Worm (Caenorhabditis elegans) whole organism, L1 larva: ENCODE measurements around the gene F37H8.5.

Experiments used
- Y116A8C.19 ChIP-seq: sonication (generic microtip); optimal IDR thresholded peaks from 2 replicates; lab custom pipeline; 2016; ENCODE audit warnings: missing compliant biosample characterization, missing genetic modification characterization, borderline replicate concordance
- aha-1 ChIP-seq: fragments of 150-350 bp; optimal IDR thresholded peaks from 2 replicates; lab custom pipeline; 2014; ENCODE audit warnings: missing biosample characterization, missing genetic modification characterization
- blmp-1 ChIP-seq: fragments of 150-350 bp; optimal IDR thresholded peaks from 2 replicates; lab custom pipeline; 2014; ENCODE audit warnings: missing biosample characterization, missing genetic modification characterization
- ceh-8 ChIP-seq: fragments of 200-800 bp; sonication (Bioruptor generic); optimal IDR thresholded peaks from 2 replicates; lab custom pipeline; 2018; ENCODE audit warnings: mild to moderate bottlenecking, missing genetic modification characterization, moderate library complexity, missing compliant biosample characterization
- ceh-82 ChIP-seq, 3 experiments: fragments of 150-350 bp in 1 of 3; sonication (generic microtip) in 2 of 3; optimal IDR thresholded peaks; 2 replicates each; lab custom pipeline; 2014 to 2017; ENCODE audit warnings: missing biosample characterization in 3 of 3, missing genetic modification characterization in 3 of 3
- ceh-88 ChIP-seq: fragments of 200-800 bp; sonication (Bioruptor generic); IDR thresholded peaks from 2 replicates; pipeline ENCODE4 v1.3.6; 2022; ENCODE audit warnings: missing genetic modification characterization, missing compliant biosample characterization
- ces-1 ChIP-seq: fragments of 150-350 bp; optimal IDR thresholded peaks from 2 replicates; lab custom pipeline; 2014; ENCODE audit warnings: missing biosample characterization, missing genetic modification reagents, missing genetic modification characterization
- efl-1 ChIP-seq, 4 experiments: fragments of 150-350 bp; optimal IDR thresholded peaks in 3 of 4; peaks in 1 of 4; 1 replicate in 1 of 4; 2 replicates in 3 of 4; lab custom pipeline; 2014; ENCODE audit warnings: missing biosample characterization in 2 of 4, missing genetic modification characterization in 2 of 4, missing genetic modification reagents in 2 of 4
- egl-13 ChIP-seq: sonication (generic microtip); optimal IDR thresholded peaks from 2 replicates; lab custom pipeline; 2016; ENCODE audit warnings: missing genotype, missing genetic modification reagents, missing genetic modification characterization, missing compliant biosample characterization
- elt-2 ChIP-seq: sonication (generic microtip); optimal IDR thresholded peaks from 2 replicates; lab custom pipeline; 2016; ENCODE audit warnings: missing genetic modification characterization, mild to moderate bottlenecking, inconsistent platforms, missing compliant biosample characterization, missing genetic modification reagents
- elt-3 ChIP-seq, 6 experiments: fragments of 150-350 bp in 1 of 6; sonication (generic microtip); optimal IDR thresholded peaks; 2 replicates each; lab custom pipeline; 2017 to 2018; ENCODE audit warnings: missing biosample characterization in 6 of 6, missing genetic modification characterization in 6 of 6, inconsistent platforms in 1 of 6
- fkh-10 ChIP-seq: sonication (generic microtip); optimal IDR thresholded peaks from 2 replicates; lab custom pipeline; 2017; ENCODE audit warnings: missing biosample characterization, missing genetic modification reagents, missing genetic modification characterization
- fkh-8 ChIP-seq: sonication (generic microtip); optimal IDR thresholded peaks from 2 replicates; lab custom pipeline; 2016; ENCODE audit warnings: mild to moderate bottlenecking, missing genetic modification characterization, missing compliant biosample characterization
- fos-1 ChIP-seq: fragments of 150-350 bp; optimal IDR thresholded peaks from 2 replicates; lab custom pipeline; 2014; ENCODE audit warnings: missing biosample characterization, missing genetic modification characterization
- grh-1 ChIP-seq: fragments of 200-800 bp; sonication (Bioruptor generic); IDR thresholded peaks from 2 replicates; pipeline ENCODE4 v1.3.6; 2022; ENCODE audit warnings: missing genetic modification reagents, missing genetic modification characterization, missing compliant biosample characterization
- hlh-17 ChIP-seq: fragments of 200-800 bp; sonication (Bioruptor generic); optimal IDR thresholded peaks from 2 replicates; lab custom pipeline; 2018; ENCODE audit warnings: missing genetic modification characterization, mild to moderate bottlenecking, missing compliant biosample characterization, moderate library complexity, borderline replicate concordance
- hlh-4 ChIP-seq: sonication (generic microtip); optimal IDR thresholded peaks from 2 replicates; lab custom pipeline; 2016; ENCODE audit warnings: mild to moderate bottlenecking, missing genetic modification characterization, missing compliant biosample characterization
- hpl-2 ChIP-seq: fragments of 150-350 bp; optimal IDR thresholded peaks from 2 replicates; lab custom pipeline; 2014; ENCODE audit warnings: missing biosample characterization, missing genetic modification reagents, missing genetic modification characterization
- isw-1 ChIP-seq: fragments of 200-800 bp; sonication (Bioruptor generic); IDR thresholded peaks from 2 replicates; pipeline ENCODE4 v1.3.6; 2022; ENCODE audit warnings: missing genetic modification characterization, missing compliant biosample characterization
- lin-13 ChIP-seq: fragments of 150-350 bp; optimal IDR thresholded peaks from 2 replicates; lab custom pipeline; 2014; ENCODE audit warnings: missing biosample characterization, missing genetic modification reagents, missing genetic modification characterization
- lin-39 ChIP-seq: fragments of 150-350 bp; optimal IDR thresholded peaks from 2 replicates; lab custom pipeline; 2014; ENCODE audit warnings: missing biosample characterization, missing genetic modification reagents, missing genetic modification characterization
- lir-3 ChIP-seq: sonication (generic microtip); optimal IDR thresholded peaks from 2 replicates; lab custom pipeline; 2016; ENCODE audit warnings: mild to moderate bottlenecking, missing genetic modification characterization, moderate library complexity, missing compliant biosample characterization; ENCODE audit not compliant: poor library complexity
- mab-9 ChIP-seq: fragments of 200-800 bp; sonication (Bioruptor generic); IDR thresholded peaks from 2 replicates; pipeline ENCODE4 v1.3.6; 2022; ENCODE audit warnings: missing genetic modification reagents, missing genetic modification characterization, missing compliant biosample characterization
- mdl-1 ChIP-seq, 2 experiments: fragments of 150-350 bp; optimal IDR thresholded peaks; 2 replicates each; lab custom pipeline; 2014 to 2017; ENCODE audit warnings: missing biosample characterization in 2 of 2, missing genetic modification characterization in 2 of 2, inconsistent platforms in 1 of 2
- nhr-77 ChIP-seq: fragments of 150-350 bp; optimal IDR thresholded peaks from 2 replicates; lab custom pipeline; 2014; ENCODE audit warnings: missing biosample characterization, missing genetic modification characterization
- nhr-84 ChIP-seq: sonication (generic microtip); optimal IDR thresholded peaks from 2 replicates; lab custom pipeline; 2017; ENCODE audit warnings: missing biosample characterization, missing genetic modification characterization
- pag-3 ChIP-seq: sonication (generic microtip); optimal IDR thresholded peaks from 2 replicates; lab custom pipeline; 2017; ENCODE audit warnings: missing genetic modification characterization, mild to moderate bottlenecking, missing compliant biosample characterization, antibody characterized with exemption, borderline replicate concordance; ENCODE audit not compliant: insufficient read depth
- rnt-1 ChIP-seq: sonication (generic microtip); optimal IDR thresholded peaks from 2 replicates; lab custom pipeline; 2016; ENCODE audit warnings: mild to moderate bottlenecking, missing genetic modification characterization, moderate library complexity, missing compliant biosample characterization
- sox-4 ChIP-seq: sonication (generic microtip); optimal IDR thresholded peaks from 2 replicates; lab custom pipeline; 2016; ENCODE audit warnings: missing genetic modification characterization, missing compliant biosample characterization
- sptf-1 ChIP-seq: fragments of 150-350 bp; optimal IDR thresholded peaks from 2 replicates; lab custom pipeline; 2014; ENCODE audit warnings: missing biosample characterization, missing genetic modification characterization
- swsn-7 ChIP-seq: sonication (generic microtip); optimal IDR thresholded peaks from 2 replicates; lab custom pipeline; 2016; ENCODE audit warnings: missing genetic modification characterization, missing compliant biosample characterization
- tbx-2 ChIP-seq: sonication (generic microtip); optimal IDR thresholded peaks from 2 replicates; lab custom pipeline; 2016; ENCODE audit warnings: missing genetic modification characterization, missing compliant biosample characterization
- tlp-1 ChIP-seq: fragments of 150-350 bp; optimal IDR thresholded peaks from 2 replicates; lab custom pipeline; 2014; ENCODE audit warnings: missing biosample characterization, missing genetic modification characterization
- unc-30 ChIP-seq: sonication (generic microtip); optimal IDR thresholded peaks from 2 replicates; lab custom pipeline; 2017; ENCODE audit warnings: missing biosample characterization, missing genetic modification characterization
- unc-98 ChIP-seq: fragments of 200-800 bp; sonication (Bioruptor generic); IDR thresholded peaks from 2 replicates; pipeline ENCODE4 v1.3.6; 2022; ENCODE audit warnings: missing genetic modification characterization, missing compliant biosample characterization
- vab-15 ChIP-seq: sonication (generic microtip); optimal IDR thresholded peaks from 2 replicates; lab custom pipeline; 2017; ENCODE audit warnings: missing genotype, mild to moderate bottlenecking, missing genetic modification characterization, missing compliant biosample characterization
- xbp-1 ChIP-seq: sonication (generic microtip); optimal IDR thresholded peaks from 2 replicates; lab custom pipeline; 2016; ENCODE audit warnings: missing genetic modification characterization, missing compliant biosample characterization
- zag-1 ChIP-seq: fragments of 150-350 bp; optimal IDR thresholded peaks from 2 replicates; lab custom pipeline; 2014; ENCODE audit warnings: missing biosample characterization, missing genetic modification characterization
- zip-4 ChIP-seq: fragments of 200-800 bp; sonication (Bioruptor generic); optimal IDR thresholded peaks from 2 replicates; lab custom pipeline; 2018; ENCODE audit warnings: mild to moderate bottlenecking, missing genetic modification characterization, moderate library complexity, missing compliant biosample characterization

The F37H8.5 gene

ce11 chrII:11157660-11158059 lies 30.3 kb upstream of the F37H8.5 start (continued):
- TF ChIP-seq zip-4 (GFP tag; lab: Kevin White, UChicago), result no peak
- peak; percentile 42 for TF ChIP-seq xbp-1 (tag; lab: Kevin White, UChicago)
- TF ChIP-seq tlp-1, result no peak
- peak; percentile 53 for TF ChIP-seq elt-2 (tag; lab: Kevin White, UChicago)
- no peak for TF ChIP-seq lir-3
- TF ChIP-seq lin-39 (tag; lab: Kevin White, UChicago), result no peak
- no peak for TF ChIP-seq ceh-8 (GFP tag; lab: Kevin White, UChicago)
- TF ChIP-seq hlh-4 (tag; lab: Kevin White, UChicago), result no peak
- peak in 1 of 2 experiments; percentile 3 for TF ChIP-seq mdl-1 (tag; optimal IDR thresholded peaks at IDR 0.05; lab: Kevin White, UChicago)
- TF ChIP-seq fkh-8, result peak; percentile 35
- TF ChIP-seq unc-98, result no peak
- TF ChIP-seq vab-15 (tag; lab: Kevin White, UChicago), result no peak
- peak; percentile 71 for TF ChIP-seq rnt-1 (tag; lab: Kevin White, UChicago)
- no peak; the same call in 1 of the 2 replicates for TF ChIP-seq isw-1 (GFP tag; lab: Robert Waterston, UW)
- TF ChIP-seq sptf-1 (tag; lab: Kevin White, UChicago), result no peak
- peak; percentile 57 for TF ChIP-seq tbx-2 (tag; lab: Kevin White, UChicago)
- no peak for TF ChIP-seq sox-4 (tag; lab: Kevin White, UChicago)
- peak; percentile 21 for TF ChIP-seq fos-1 (tag; lab: Kevin White, UChicago)
- no peak for TF ChIP-seq egl-13
- TF ChIP-seq zag-1 (tag; lab: Kevin White, UChicago), result no peak
- TF ChIP-seq nhr-84 (tag; lab: Kevin White, UChicago), result no peak
- TF ChIP-seq swsn-7 (tag; lab: Kevin White, UChicago), result peak; percentile 63
- TF ChIP-seq ceh-88 (GFP tag; lab: Robert Waterston, UW), result no peak
- TF ChIP-seq lin-13 (GFP tag; lab: Kevin White, UChicago), result no peak
- peak; percentile 21 for TF ChIP-seq nhr-77
- peak; percentile 48; the same call in 1 of the 2 replicates for TF ChIP-seq grh-1 (GFP tag; lab: Robert Waterston, UW)
- TF ChIP-seq unc-30 (tag; lab: Kevin White, UChicago), result no peak
- TF ChIP-seq hpl-2 (GFP tag; lab: Kevin White, UChicago), result no peak
- TF ChIP-seq mab-9 (GFP tag; lab: Robert Waterston, UW), result 0 out of 2 replicates have a peak, but pooled peaks have one; percentile 7
- no peak for TF ChIP-seq hlh-17
- no peak for TF ChIP-seq aha-1
- no peak for TF ChIP-seq ces-1
- no peak for TF ChIP-seq pag-3 (tag; lab: Kevin White, UChicago)
- TF ChIP-seq ceh-82 (tag; optimal IDR thresholded peaks at IDR 0.05; lab: Kevin White, UChicago), result peak; percentile 12 to 36 (median 30)
- TF ChIP-seq Y116A8C.19 (tag; lab: Kevin White, UChicago), result no peak
- TF ChIP-seq fkh-10 (GFP tag; lab: Kevin White, UChicago), result no peak

- TF ChIP-seq blmp-1 (tag; lab: Kevin White, UChicago), result peak; percentile 55
- no peak for TF ChIP-seq zip-4 (GFP tag; lab: Kevin White, UChicago)
- TF ChIP-seq elt-2 (tag; lab: Kevin White, UChicago), result no peak
- TF ChIP-seq elt-3 (tag; optimal IDR thresholded peaks at IDR 0.05; lab: Kevin White, UChicago), result peak in 1 of 6 experiments; percentile 11
Observed at ce11 chrII:11161675-11162074, 26.3 kb upstream of the F37H8.5 start.

ce11 chrII:11162390-11162789 lies 25.6 kb upstream of the F37H8.5 start, which contains the start of gene ptr-13:
ptr-13 (minus strand) TSS chrII:11162481.
- no peak for TF ChIP-seq efl-1 (optimal IDR thresholded peaks at IDR 0.05; lab: Kevin White, UChicago)
- no peak for TF ChIP-seq efl-1 (GFP tag; optimal IDR thresholded peaks at IDR 0.05 in 1 of 2; lab: Kevin White, UChicago)
- peak in 2 of 6 experiments; percentile 2 to 54 for TF ChIP-seq elt-3 (tag; optimal IDR thresholded peaks at IDR 0.05; lab: Kevin White, UChicago)
- peak; percentile 79 for TF ChIP-seq blmp-1 (tag; lab: Kevin White, UChicago)
- TF ChIP-seq, all 84 proteins: peak for 2
